Worm (Caenorhabditis elegans): ENCODE measurements around the gene srab-6.

The srab-6 gene

ce11 chrV:3193091-3193608 lies 41.4 kb upstream of the srab-6 start, which contains the start of the genes Y73C8B.3 and Y73C8B.9 (continued):
- TF ChIP-seq zip-11 (GFP tag; IDR thresholded peaks at IDR 0.05) (no peak), attf-4 (tag; optimal IDR thresholded peaks at IDR 0.05) (no peak), egl-27 (tag; optimal IDR thresholded peaks at IDR 0.05) (no peak), ces-1 (GFP tag; optimal IDR thresholded peaks at IDR 0.05) (no peak), nhr-10 (tag; optimal IDR thresholded peaks at IDR 0.05) (no peak), lin-38 (GFP tag; IDR thresholded peaks at IDR 0.05) (no peak; the same call in 1 of the 2 replicates), hif-1 (tag; optimal IDR thresholded peaks at IDR 0.05) (no peak), egl-43 (GFP tag; IDR thresholded peaks at IDR 0.05) (no peak), duxl-1 (tag; optimal IDR thresholded peaks at IDR 0.05; ENCODE audit: poor library complexity) (peak; percentile 36), set-16 (GFP tag; IDR thresholded peaks at IDR 0.05) (no peak), mdl-1 (tag; optimal IDR thresholded peaks at IDR 0.05) (no peak), aha-1 (tag) (peak; percentile 95), daf-16 (GFP tag; optimal IDR thresholded peaks at IDR 0.05) (no peak), daf-16 (tag; optimal IDR thresholded peaks at IDR 0.05) (peak; percentile 7), T20F7.1 (GFP tag; optimal IDR thresholded peaks at IDR 0.05) (no peak), zag-1 (tag; optimal IDR thresholded peaks at IDR 0.05) (no peak), F44E2.7 (GFP tag; IDR thresholded peaks at IDR 0.05) (no peak), dmd-9 (GFP tag; IDR thresholded peaks at IDR 0.05) (no peak), ztf-11 (tag; optimal IDR thresholded peaks at IDR 0.05) (no peak), lir-3 (tag; optimal IDR thresholded peaks at IDR 0.05) (no peak), mxl-2 (GFP tag; conservative IDR thresholded peaks at IDR 0.05) (no peak), nhr-25 (tag; optimal IDR thresholded peaks at IDR 0.05; ENCODE audit: borderline replicate concordance, insufficient read depth) (no peak), hlh-30 (tag; optimal IDR thresholded peaks at IDR 0.05; ENCODE audit: insufficient read depth) (no peak), skn-1 (tag; optimal IDR thresholded peaks at IDR 0.05) (no peak), daf-12 (tag; optimal IDR thresholded peaks at IDR 0.05) (no peak), tra-1 (GFP tag; IDR thresholded peaks at IDR 0.05) (no peak), lin-1 (GFP tag; IDR thresholded peaks at IDR 0.05) (peak; percentile 55; the same call in 1 of the 2 replicates)

- TF ChIP-seq skn-1 (tag; optimal IDR thresholded peaks at IDR 0.05) (no peak), dmd-6 (GFP tag; IDR thresholded peaks at IDR 0.05) (no peak), nhr-237 (tag; optimal IDR thresholded peaks at IDR 0.05) (no peak), set-16 (GFP tag; IDR thresholded peaks at IDR 0.05) (no peak), daf-19 (GFP tag; conservative IDR thresholded peaks at IDR 0.05) (no peak), egl-27 (tag; optimal IDR thresholded peaks at IDR 0.05) (no peak), Y5F2A.4 (GFP tag; optimal IDR thresholded peaks at IDR 0.05) (no peak), unc-62 (GFP tag; optimal IDR thresholded peaks at IDR 0.05 in 1 of 2) (peak in 1 of 2 experiments; percentile 83), unc-62 (tag; optimal IDR thresholded peaks at IDR 0.05) (no peak)
These were observed 36.3 kb upstream of the srab-6 start, which contains the start of gene lag-2 for ce11 chrV:3188043-3188442. lag-2 (plus strand) TSS chrV:3188343.

DNA sequence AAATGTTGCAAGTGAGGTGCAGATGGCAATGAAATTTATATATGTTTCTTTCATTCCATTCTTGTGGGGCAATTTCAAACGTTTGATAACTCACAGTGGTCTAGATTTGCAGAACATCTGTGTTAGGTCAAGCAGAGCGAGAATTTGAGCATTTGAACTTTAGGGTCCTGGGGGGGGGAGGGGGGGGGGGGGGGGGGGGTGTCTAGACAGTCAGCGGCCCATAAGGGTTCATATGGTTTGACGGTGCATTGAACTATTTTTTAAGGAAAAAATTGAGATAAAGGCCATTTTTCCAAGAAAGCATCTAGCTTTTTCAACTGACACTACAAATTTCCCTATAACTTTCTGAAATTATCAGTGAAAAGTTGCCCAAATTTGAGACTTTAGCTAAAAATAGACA lies 34.1 kb upstream of the srab-6 start:
- TF ChIP-seq set-16 (GFP tag; IDR thresholded peaks at IDR 0.05): peak; percentile 71
- no peak for TF ChIP-seq nhr-237 (tag; optimal IDR thresholded peaks at IDR 0.05)
- peak; percentile 31; the same call in 1 of the 2 replicates for TF ChIP-seq pha-4 (GFP tag; IDR thresholded peaks at IDR 0.05)
- no peak for TF ChIP-seq pha-4 (tag; optimal IDR thresholded peaks at IDR 0.05)

ce11 chrV:3176161-3176560 lies 24.4 kb upstream of the srab-6 start, which contains the start of gene srab-8:
srab-8 (plus strand) TSS chrV:3176461.
- TF ChIP-seq lin-29 (GFP tag; IDR thresholded peaks at IDR 0.05): no peak
- no peak for TF ChIP-seq lin-13 (GFP tag; optimal IDR thresholded peaks at IDR 0.05)
- no peak for TF ChIP-seq saeg-2 (GFP tag; IDR thresholded peaks at IDR 0.05)
- TF ChIP-seq spr-3 (GFP tag; optimal IDR thresholded peaks at IDR 0.05): no peak
- no peak for TF ChIP-seq lin-15B (tag; optimal IDR thresholded peaks at IDR 0.05)
- TF ChIP-seq jun-1 (tag; optimal IDR thresholded peaks at IDR 0.05): no peak
- TF ChIP-seq daf-19 (GFP tag; conservative IDR thresholded peaks at IDR 0.05): no peak
- TF ChIP-seq egl-43 (GFP tag; IDR thresholded peaks at IDR 0.05): no peak
- TF ChIP-seq ceh-20 (GFP tag; IDR thresholded peaks at IDR 0.05): no peak
- TF ChIP-seq T20F7.1 (GFP tag; optimal IDR thresholded peaks at IDR 0.05): no peak

All from whole organism, L4 larva.